Worm (Caenorhabditis elegans): ENCODE results near the gene lgc-43.

lgc-43 gene

ce11 chrIV:10599983-10600382 is 21.5 kb downstream of the lgc-43 start, which contains the start of gene R09H10.1:
TSS of gene R09H10.1 (plus strand) at chrIV:10600283.
- TF ChIP-seq fkh-2 (tag; optimal IDR thresholded peaks at IDR 0.05) (no peak), pha-4 (tag; optimal IDR thresholded peaks at IDR 0.05) (no peak), nhr-237 (tag; optimal IDR thresholded peaks at IDR 0.05) (no peak), ama-1 (optimal IDR thresholded peaks at IDR 0.05) (no peak), aly-2 (tag; optimal IDR thresholded peaks at IDR 0.05) (no peak), snpc-4 (tag; optimal IDR thresholded peaks at IDR 0.05) (no peak), fkh-10 (GFP tag; optimal IDR thresholded peaks at IDR 0.05) (no peak), elt-3 (tag; optimal IDR thresholded peaks at IDR 0.05) (no peak), zag-1 (tag; optimal IDR thresholded peaks at IDR 0.05) (no peak), egl-27 (tag; optimal IDR thresholded peaks at IDR 0.05) (no peak), R02D3.7 (tag; optimal IDR thresholded peaks at IDR 0.05) (no peak), ceh-28 (tag; optimal IDR thresholded peaks at IDR 0.05) (no peak), egl-5 (tag; optimal IDR thresholded peaks at IDR 0.05) (no peak), ceh-82 (tag; optimal IDR thresholded peaks at IDR 0.05) (no peak), nhr-11 (tag; optimal IDR thresholded peaks at IDR 0.05) (no peak), ztf-4 (tag; optimal IDR thresholded peaks at IDR 0.05) (no peak), elt-1 (tag; optimal IDR thresholded peaks at IDR 0.05) (no peak)

ce11 chrIV:10602644-10603043 is 24.2 kb downstream of the lgc-43 start, which contains the start of gene R09H10.2:
TSS of gene R09H10.2 (plus strand) at chrIV:10602944.
- TF ChIP-seq ceh-28 (tag; optimal IDR thresholded peaks at IDR 0.05), result no peak
- TF ChIP-seq ama-1 (optimal IDR thresholded peaks at IDR 0.05), result no peak
- TF ChIP-seq R02D3.7 (tag; optimal IDR thresholded peaks at IDR 0.05), result no peak
- TF ChIP-seq nhr-11 (tag; optimal IDR thresholded peaks at IDR 0.05), result no peak
- TF ChIP-seq lsy-12 (tag; optimal IDR thresholded peaks at IDR 0.05), result no peak
- TF ChIP-seq ztf-11 (tag; optimal IDR thresholded peaks at IDR 0.05), result no peak
- no peak for TF ChIP-seq elt-1 (tag; optimal IDR thresholded peaks at IDR 0.05)
- no peak for TF ChIP-seq skn-1 (tag; optimal IDR thresholded peaks at IDR 0.05)
- no peak for TF ChIP-seq fos-1 (tag; optimal IDR thresholded peaks at IDR 0.05)
- no peak for TF ChIP-seq tbx-2 (tag; optimal IDR thresholded peaks at IDR 0.05)
- TF ChIP-seq pqm-1 (tag; optimal IDR thresholded peaks at IDR 0.05), result no peak
- no peak for TF ChIP-seq zag-1 (tag; optimal IDR thresholded peaks at IDR 0.05)
- no peak for TF ChIP-seq mml-1 (tag; optimal IDR thresholded peaks at IDR 0.05)
- TF ChIP-seq egl-27 (tag; optimal IDR thresholded peaks at IDR 0.05), result no peak

- no peak for TF ChIP-seq lsy-12 (tag; optimal IDR thresholded peaks at IDR 0.05)
- no peak for TF ChIP-seq fkh-10 (GFP tag; optimal IDR thresholded peaks at IDR 0.05)
- TF ChIP-seq nhr-12 (tag; optimal IDR thresholded peaks at IDR 0.05), result no peak
- TF ChIP-seq elt-2 (tag; optimal IDR thresholded peaks at IDR 0.05), result peak; percentile 77
- TF ChIP-seq elt-1 (tag; optimal IDR thresholded peaks at IDR 0.05), result no peak
- no peak for TF ChIP-seq zag-1 (tag; optimal IDR thresholded peaks at IDR 0.05)
- TF ChIP-seq pqm-1 (tag; optimal IDR thresholded peaks at IDR 0.05), result peak; percentile 19
Measured at ce11 chrIV:10606575-10607080, 28.2 kb downstream of the lgc-43 start, which contains the start of gene R09H10.3. TSS of gene R09H10.3 (plus strand) at chrIV:10607030.

- TF ChIP-seq snpc-4 (tag; optimal IDR thresholded peaks at IDR 0.05) (no peak), nhr-28 (tag; optimal IDR thresholded peaks at IDR 0.05) (no peak), tbx-2 (tag; optimal IDR thresholded peaks at IDR 0.05) (no peak), nhr-11 (tag; optimal IDR thresholded peaks at IDR 0.05) (no peak)
Measured at ce11 chrIV:10608275-10608674, 29.8 kb downstream of the lgc-43 start, which contains the start of gene R09H10.6. TSS of gene R09H10.6 (plus strand) at chrIV:10608575.

- TF ChIP-seq ZK546.5 (tag; optimal IDR thresholded peaks at IDR 0.05), result no peak
- TF ChIP-seq zag-1 (tag; optimal IDR thresholded peaks at IDR 0.05), result no peak
Measured at ce11 chrIV:10609920-10610319, 31.5 kb downstream of the lgc-43 start.

ce11 chrIV:10612281-10612680 is 33.8 kb downstream of the lgc-43 start:
- TF ChIP-seq hmg-11 (tag; optimal IDR thresholded peaks at IDR 0.05) (no peak), nhr-25 (tag; optimal IDR thresholded peaks at IDR 0.05) (peak; percentile 36), nhr-23 (tag; optimal IDR thresholded peaks at IDR 0.05) (peak; percentile 5), R02D3.7 (tag; optimal IDR thresholded peaks at IDR 0.05) (no peak)
